Worm (Caenorhabditis elegans) whole organism, L2 larva: ENCODE results near the gene F46F2.3.

Experiments used
- ceh-82 ChIP-seq: fragments of 150-350 bp; optimal IDR thresholded peaks from 2 replicates; lab custom pipeline; 2014; ENCODE audit warnings: missing biosample characterization, missing genetic modification characterization
- egl-27 ChIP-seq: sonication (generic microtip); optimal IDR thresholded peaks from 3 replicates; lab custom pipeline; 2017; ENCODE audit warnings: missing biosample characterization, missing genetic modification reagents, missing genetic modification characterization
- lin-11 ChIP-seq: fragments of 150-350 bp; sonication (generic microtip); optimal IDR thresholded peaks from 2 replicates; lab custom pipeline; 2014; ENCODE audit warnings: missing biosample characterization, missing genetic modification characterization, inconsistent platforms, mixed read lengths
- lin-13 ChIP-seq: fragments of 150-350 bp; optimal IDR thresholded peaks from 2 replicates; lab custom pipeline; 2014; ENCODE audit warnings: missing biosample characterization, missing genetic modification reagents, missing genetic modification characterization
- lin-39 ChIP-seq: fragments of 150-350 bp; optimal IDR thresholded peaks from 2 replicates; lab custom pipeline; 2014; ENCODE audit warnings: missing biosample characterization, missing genetic modification reagents, missing genetic modification characterization
- nhr-11 ChIP-seq: fragments of 150-350 bp; optimal IDR thresholded peaks from 2 replicates; lab custom pipeline; 2014; ENCODE audit warnings: missing biosample characterization, missing genetic modification characterization
- nhr-237 ChIP-seq: fragments of 150-350 bp; optimal IDR thresholded peaks from 2 replicates; lab custom pipeline; 2014; ENCODE audit warnings: missing biosample characterization, missing genetic modification characterization
- snpc-4 ChIP-seq: fragments of 150-350 bp; optimal IDR thresholded peaks from 2 replicates; lab custom pipeline; 2014; ENCODE audit warnings: missing biosample characterization, missing genetic modification characterization
- unc-39 ChIP-seq: fragments of 150-350 bp; optimal IDR thresholded peaks from 2 replicates; lab custom pipeline; 2014; ENCODE audit warnings: missing biosample characterization, missing genetic modification characterization
- ztf-11 ChIP-seq: sonication (generic microtip); optimal IDR thresholded peaks from 2 replicates; lab custom pipeline; 2017; ENCODE audit warnings: missing biosample characterization, missing genetic modification characterization
- ztf-4 ChIP-seq: fragments of 150-350 bp; optimal IDR thresholded peaks from 2 replicates; lab custom pipeline; 2014; ENCODE audit warnings: missing biosample characterization, missing genetic modification characterization

ce11 chrX:15300002-15300401 is 39.9 kb upstream of the F46F2.3 start:
- no peak for TF ChIP-seq ceh-82 (tag; lab: Kevin White, UChicago)
- no peak for TF ChIP-seq lin-39 (tag; lab: Kevin White, UChicago)
- TF ChIP-seq egl-27 (tag; lab: Kevin White, UChicago) = no peak
- TF ChIP-seq unc-39 (tag; lab: Kevin White, UChicago) = no peak
- TF ChIP-seq ztf-4 (tag; lab: Kevin White, UChicago) = no peak
- no peak for TF ChIP-seq lin-13 (GFP tag; lab: Kevin White, UChicago)
- TF ChIP-seq ztf-11 (tag; lab: Kevin White, UChicago) = no peak
- TF ChIP-seq lin-11 (tag; lab: Kevin White, UChicago) = no peak
- TF ChIP-seq snpc-4 (tag; lab: Kevin White, UChicago) = no peak
- TF ChIP-seq nhr-237 (tag; lab: Kevin White, UChicago) = no peak
- no peak for TF ChIP-seq nhr-11
